Fruit fly (Drosophila melanogaster) whole organism, embryonic: Measurements from ENCODE around the gene CG1738.
A peak's percentile ranks its signal among the peaks of the same experiment; 100 is the strongest.

ENCODE experiments used
- ATbp ChIP-seq: fragments of 200-800 bp; sonication (Bioruptor generic); optimal IDR thresholded peaks from 2 replicates; lab custom pipeline; 2017; ENCODE audit warnings: missing biosample characterization, mild to moderate bottlenecking, missing genetic modification characterization, missing genetic modification reagents
- Ada2b ChIP-seq: fragments of 200-800 bp; sonication (Bioruptor generic); IDR thresholded peaks from 2 replicates; pipeline ENCODE4 v1.3.6; 2022; ENCODE audit warnings: missing biosample characterization, missing genetic modification characterization
- Atf-2 ChIP-seq: fragments of 200-800 bp; sonication (Bioruptor generic); optimal IDR thresholded peaks from 2 replicates; lab custom pipeline; 2016; ENCODE audit warnings: missing biosample characterization, missing genetic modification characterization
- Bgb ChIP-seq: fragments of 200-800 bp; sonication (Bioruptor generic); IDR thresholded peaks from 2 replicates; pipeline ENCODE4 v1.3.6; 2022; ENCODE audit warnings: missing biosample characterization, missing genetic modification characterization; ENCODE audit not compliant: partially characterized antibody
- Blimp-1 ChIP-seq: fragments of 200-800 bp; sonication (Bioruptor generic); optimal IDR thresholded peaks from 3 replicates; lab custom pipeline; 2018; ENCODE audit warnings: missing biosample characterization, missing genetic modification characterization, mild to moderate bottlenecking, moderate library complexity, missing genetic modification reagents
- CG1024 ChIP-seq: fragments of 200-800 bp; sonication (Bioruptor generic); IDR thresholded peaks from 2 replicates; pipeline ENCODE4 v1.3.6; 2022; ENCODE audit warnings: missing biosample characterization, missing genetic modification characterization
- CG12769 ChIP-seq: fragments of 200-800 bp; sonication (Bioruptor generic); optimal IDR thresholded peaks from 2 replicates; lab custom pipeline; 2019; ENCODE audit warnings: missing biosample characterization, mild to moderate bottlenecking, missing genetic modification characterization, moderate library complexity
- CG13296 ChIP-seq: fragments of 200-800 bp; sonication (Bioruptor generic); optimal IDR thresholded peaks from 3 replicates; lab custom pipeline; 2018; ENCODE audit warnings: missing biosample characterization, mild to moderate bottlenecking, missing genetic modification characterization
- CG17568 ChIP-seq: fragments of 200-800 bp; sonication (Bioruptor generic); optimal IDR thresholded peaks from 2 replicates; lab custom pipeline; 2018; ENCODE audit warnings: missing biosample characterization, mild to moderate bottlenecking, missing genetic modification characterization, moderate library complexity
- CG17802 ChIP-seq: fragments of 200-800 bp; sonication (Bioruptor generic); optimal IDR thresholded peaks from 2 replicates; lab custom pipeline; 2018; ENCODE audit warnings: missing biosample characterization, mild to moderate bottlenecking, missing genetic modification characterization, moderate library complexity
- CG18262 ChIP-seq: fragments of 200-800 bp; optimal IDR thresholded peaks from 3 replicates; lab custom pipeline; 2019; ENCODE audit warnings: missing biosample characterization, mild to moderate bottlenecking, missing genetic modification characterization, moderate library complexity
- CG30403 ChIP-seq: fragments of 200-800 bp; sonication (Bioruptor generic); optimal IDR thresholded peaks from 3 replicates; lab custom pipeline; 2016; ENCODE audit warnings: missing biosample characterization, missing genetic modification characterization
- CG31365 ChIP-seq: fragments of 200-800 bp; sonication (Bioruptor generic); optimal IDR thresholded peaks from 2 replicates; lab custom pipeline; 2018; ENCODE audit warnings: missing biosample characterization, mild to moderate bottlenecking, missing genetic modification characterization
- CG4404 ChIP-seq: fragments of 200-800 bp; sonication (Bioruptor generic); IDR thresholded peaks from 2 replicates; pipeline ENCODE4 v1.3.6; 2022; ENCODE audit warnings: missing biosample characterization, missing genetic modification characterization
- CG4424 ChIP-seq: fragments of 200-800 bp; sonication (Bioruptor generic); optimal IDR thresholded peaks from 3 replicates; lab custom pipeline; 2016; ENCODE audit warnings: missing biosample characterization, missing genetic modification characterization
- CG4820 ChIP-seq: fragments of 200-800 bp; sonication (Bioruptor generic); optimal IDR thresholded peaks from 3 replicates; lab custom pipeline; 2016; ENCODE audit warnings: missing biosample characterization, missing genetic modification characterization
- D19B ChIP-seq: fragments of 200-800 bp; sonication (Bioruptor generic); optimal IDR thresholded peaks from 2 replicates; lab custom pipeline; 2017; ENCODE audit warnings: missing biosample characterization, mild to moderate bottlenecking, missing genetic modification characterization
- Dad ChIP-seq: fragments of 200-800 bp; sonication (Bioruptor generic); optimal IDR thresholded peaks from 3 replicates; lab custom pipeline; 2016; ENCODE audit warnings: missing biosample characterization, missing genetic modification characterization
- Dfd ChIP-seq, 2 experiments: fragments of >200 bp; optimal IDR thresholded peaks; 2 replicates each; lab custom pipeline; 2017; ENCODE audit warnings: missing biosample characterization in 2 of 2, missing genetic modification characterization in 2 of 2
- Eip74EF ChIP-seq, 2 experiments: fragments of 200-800 bp in 1 of 2; fragments of >200 bp in 1 of 2; sonication (Bioruptor generic) in 1 of 2; optimal IDR thresholded peaks; 2 replicates each; lab custom pipeline; 2017 to 2019; ENCODE audit warnings: missing biosample characterization in 2 of 2, missing genetic modification characterization in 2 of 2, mild to moderate bottlenecking in 1 of 2, moderate library complexity in 1 of 2
- H2.0 ChIP-seq: fragments of 200-800 bp; sonication (Bioruptor generic); IDR thresholded peaks from 2 replicates; pipeline ENCODE4 v1.3.6; 2022; ENCODE audit warnings: missing biosample characterization, missing genetic modification characterization
- Hr51 ChIP-seq, 2 experiments: fragments of 200-800 bp; sonication (Bioruptor generic); optimal IDR thresholded peaks; 2 replicates in 1 of 2; 3 replicates in 1 of 2; lab custom pipeline; 2016 to 2018; ENCODE audit warnings: missing biosample characterization in 2 of 2, missing genetic modification characterization in 2 of 2, mild to moderate bottlenecking in 1 of 2, moderate library complexity in 1 of 2
- Hsf ChIP-seq: fragments of 200-800 bp; sonication (Bioruptor generic); optimal IDR thresholded peaks from 3 replicates; lab custom pipeline; 2016; ENCODE audit warnings: missing biosample characterization, missing genetic modification characterization
- Jarid2 ChIP-seq: fragments of 200-800 bp; sonication (Bioruptor generic); optimal IDR thresholded peaks from 3 replicates; lab custom pipeline; 2017; ENCODE audit warnings: mild to moderate bottlenecking, missing biosample characterization, missing genetic modification reagents, missing genetic modification characterization
- NK7.1 ChIP-seq: fragments of 200-800 bp; sonication (Bioruptor generic); optimal IDR thresholded peaks from 3 replicates; lab custom pipeline; 2016; ENCODE audit warnings: missing biosample characterization, missing genetic modification characterization
- Ravus ChIP-seq: fragments of 200-800 bp; sonication (Bioruptor generic); IDR thresholded peaks from 2 replicates; pipeline ENCODE4 v1.3.6; 2022; ENCODE audit warnings: missing biosample characterization, missing genetic modification characterization
- TFAM ChIP-seq: fragments of 200-800 bp; sonication (Bioruptor generic); optimal IDR thresholded peaks from 2 replicates; lab custom pipeline; 2017; ENCODE audit warnings: missing biosample characterization, missing genetic modification characterization, inconsistent platforms
- bcd ChIP-seq: fragments of 200-800 bp; sonication (Bioruptor generic); optimal IDR thresholded peaks from 2 replicates; lab custom pipeline; 2017; ENCODE audit warnings: missing biosample characterization, mild to moderate bottlenecking, missing genetic modification characterization
- br ChIP-seq: fragments of >200 bp; optimal IDR thresholded peaks from 2 replicates; lab custom pipeline; 2017
- btn ChIP-seq: fragments of 200-800 bp; sonication (Bioruptor generic); optimal IDR thresholded peaks from 2 replicates; lab custom pipeline; 2016; ENCODE audit warnings: missing biosample characterization, missing genetic modification characterization
- danr ChIP-seq: fragments of 200-800 bp; sonication (Bioruptor generic); IDR thresholded peaks from 2 replicates; pipeline ENCODE4 v1.3.6; 2022; ENCODE audit warnings: missing biosample characterization, missing genetic modification characterization
- dimm ChIP-seq: fragments of 200-800 bp; sonication (Bioruptor generic); IDR thresholded peaks from 2 replicates; pipeline ENCODE4 v1.3.6; 2022; ENCODE audit warnings: missing biosample characterization, missing genetic modification characterization
- en ChIP-seq: fragments of 200-800 bp; sonication (Bioruptor generic); optimal IDR thresholded peaks from 2 replicates; lab custom pipeline; 2016; ENCODE audit warnings: missing biosample characterization, missing genetic modification characterization
- esg ChIP-seq: fragments of 200-800 bp; sonication (Bioruptor generic); conservative IDR thresholded peaks from 2 replicates; pipeline ENCODE4 v1.3.6; 2022; ENCODE audit warnings: missing biosample characterization, missing genetic modification characterization
- fru ChIP-seq: fragments of >200 bp; optimal IDR thresholded peaks from 2 replicates; lab custom pipeline; 2017
- grau ChIP-seq: fragments of 200-800 bp; optimal IDR thresholded peaks from 3 replicates; lab custom pipeline; 2019; ENCODE audit warnings: missing biosample characterization, mild to moderate bottlenecking, missing genetic modification characterization, moderate library complexity
- gro ChIP-seq: fragments of 200-800 bp; sonication (Bioruptor generic); optimal IDR thresholded peaks from 2 replicates; lab custom pipeline; 2016; ENCODE audit warnings: missing biosample characterization, missing genetic modification characterization
- hbn ChIP-seq: fragments of 200-800 bp; sonication (Bioruptor generic); IDR thresholded peaks from 2 replicates; pipeline ENCODE4 v1.3.6; 2022; ENCODE audit warnings: missing biosample characterization, missing genetic modification characterization; ENCODE audit not compliant: partially characterized antibody
- hkb ChIP-seq, 2 experiments: fragments of 200-800 bp in 1 of 2; fragments of >200 bp in 1 of 2; sonication (Bioruptor generic) in 1 of 2; IDR thresholded peaks in 1 of 2; optimal IDR thresholded peaks in 1 of 2; 2 replicates each; pipeline versions ENCODE4 v1.3.6 to Lab custom; 2017 to 2022; ENCODE audit warnings: missing biosample characterization in 1 of 2, missing genetic modification characterization in 1 of 2
- lilli ChIP-seq: fragments of 200-800 bp; sonication (Bioruptor generic); optimal IDR thresholded peaks from 3 replicates; lab custom pipeline; 2016; ENCODE audit warnings: missing biosample characterization, missing genetic modification characterization
- p53 ChIP-seq: fragments of 200-800 bp; sonication (Bioruptor generic); optimal IDR thresholded peaks from 2 replicates; lab custom pipeline; 2016; ENCODE audit warnings: missing biosample characterization, missing genetic modification characterization
- pnt ChIP-seq: fragments of 200-800 bp; sonication (Bioruptor generic); optimal IDR thresholded peaks from 3 replicates; lab custom pipeline; 2016; ENCODE audit warnings: missing biosample characterization, missing genetic modification characterization
- prd ChIP-seq, 3 experiments: fragments of >200 bp in 2 of 3; fragments of 200-800 bp in 1 of 3; sonication (Bioruptor generic) in 1 of 3; optimal IDR thresholded peaks in 2 of 3; IDR thresholded peaks in 1 of 3; 2 replicates in 2 of 3; 3 replicates in 1 of 3; pipeline versions ENCODE4 v1.3.6 to Lab custom; 2017 to 2022; ENCODE audit warnings: missing biosample characterization in 1 of 3, missing genetic modification characterization in 1 of 3
- run ChIP-seq: fragments of 200-800 bp; sonication (Bioruptor generic); optimal IDR thresholded peaks from 3 replicates; lab custom pipeline; 2018; ENCODE audit warnings: missing biosample characterization, mild to moderate bottlenecking, missing genetic modification characterization
- sug ChIP-seq: fragments of 200-800 bp; optimal IDR thresholded peaks from 2 replicates; lab custom pipeline; 2019; ENCODE audit warnings: missing biosample characterization, mild to moderate bottlenecking, missing genetic modification characterization, moderate library complexity
- tin ChIP-seq: fragments of 200-800 bp; sonication (Bioruptor generic); optimal IDR thresholded peaks from 3 replicates; lab custom pipeline; 2016; ENCODE audit warnings: missing biosample characterization, missing genetic modification characterization
- tx ChIP-seq: fragments of 200-800 bp; sonication (Bioruptor generic); optimal IDR thresholded peaks from 2 replicates; lab custom pipeline; 2016; ENCODE audit warnings: missing biosample characterization, missing genetic modification characterization
- zfh1 ChIP-seq: fragments of 200-800 bp; sonication (Bioruptor generic); IDR thresholded peaks from 3 replicates; pipeline ENCODE4 v1.3.6; 2022; ENCODE audit warnings: missing biosample characterization, missing genetic modification characterization

Gene CG1738

DNA sequence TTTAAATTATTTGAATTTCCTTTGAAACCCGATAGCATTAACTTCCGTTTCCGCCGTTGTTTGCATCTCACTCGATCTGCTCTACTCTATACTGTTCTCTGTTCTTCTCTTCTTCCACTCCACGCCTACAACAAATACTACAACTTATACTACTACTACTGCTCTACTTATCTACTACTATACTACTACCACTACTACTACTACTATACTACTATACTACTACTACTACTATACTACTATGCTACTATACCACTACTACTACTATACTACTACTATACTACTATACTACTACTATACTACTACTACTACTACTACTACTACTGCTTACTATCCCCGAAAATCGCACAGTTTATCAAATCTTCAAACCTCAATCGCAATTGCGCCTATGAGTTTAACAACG, 33.7 kb downstream of the CG1738 start:
- TF ChIP-seq grau (no peak), zfh1 (no peak), Ravus (GFP tag; lab: Robert Waterston, UW) (no peak), Hsf (no peak), Dfd (GFP tag; optimal IDR thresholded peaks at IDR 0.05; lab: Kevin White, UChicago) (no peak), CG4820 (GFP tag; lab: Kevin White, UChicago) (no peak), Eip74EF (GFP tag; optimal IDR thresholded peaks at IDR 0.05; lab: Kevin White, UChicago) (no peak), Blimp-1 (GFP tag; lab: Kevin White, UChicago) (no peak), CG4424 (GFP tag; lab: Kevin White, UChicago) (peak; percentile 93)

DNA sequence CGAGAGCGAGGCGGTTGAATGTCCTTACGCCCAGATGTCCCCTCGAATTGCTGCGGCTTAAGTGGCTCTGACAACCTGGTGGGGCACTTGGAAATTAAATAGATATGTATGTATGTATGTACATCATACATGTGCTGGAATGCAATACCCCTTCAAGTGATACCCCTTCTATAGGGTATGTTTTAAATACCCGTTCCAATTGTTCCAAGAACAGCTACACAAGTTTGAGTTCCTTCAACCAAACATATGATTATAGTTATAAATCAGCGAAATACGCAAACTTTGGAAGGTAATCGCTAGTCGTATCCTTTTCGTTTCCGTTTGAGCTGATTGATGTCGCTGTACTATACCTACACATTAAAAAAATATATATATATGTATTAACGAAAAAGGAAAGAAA, 34.7 kb downstream of the CG1738 start:
- TF ChIP-seq CG12769 (tag; lab: Kevin White, UChicago), result peak; percentile 1
- TF ChIP-seq en (GFP tag; lab: Kevin White, UChicago), result no peak
- peak; percentile 65 for TF ChIP-seq D19B
- TF ChIP-seq Hr51 (GFP tag; optimal IDR thresholded peaks at IDR 0.05; lab: Kevin White, UChicago), result no peak
- TF ChIP-seq, all 482 proteins: peak for 2

DNA sequence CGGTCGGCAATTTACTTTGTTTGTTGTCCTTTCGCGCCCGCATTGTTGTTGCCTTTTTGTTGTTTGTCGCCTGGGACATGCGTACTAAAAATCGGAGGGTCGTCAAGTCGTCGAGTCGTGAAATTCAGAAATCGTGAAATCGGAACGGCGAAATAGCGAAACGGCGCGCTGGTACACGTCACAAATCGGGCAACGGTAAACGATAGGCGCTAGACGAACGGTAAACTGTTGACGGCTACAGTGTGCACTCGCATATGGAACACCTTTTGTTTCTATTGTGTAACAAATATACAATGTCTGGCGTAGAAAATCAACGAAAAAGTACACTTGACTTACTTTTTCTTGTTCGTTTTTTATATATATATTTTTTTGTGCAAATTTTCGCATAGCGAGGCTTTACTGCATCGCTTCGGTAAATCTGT, 35.2 kb downstream of the CG1738 start:
- TF ChIP-seq CG4404 (GFP tag; lab: Robert Waterston, UW), result peak; percentile 62
- TF ChIP-seq br, result no peak
- peak; percentile 63 for TF ChIP-seq CG30403 (GFP tag; lab: Kevin White, UChicago)
- TF ChIP-seq btn (GFP tag; lab: Kevin White, UChicago), result no peak
- TF ChIP-seq CG1024 (GFP tag; lab: Robert Waterston, UW), result peak; percentile 32; the same call in 1 of the 2 replicates
- peak; percentile 57 for TF ChIP-seq gro (GFP tag; lab: Kevin White, UChicago)
- peak; percentile 54 for TF ChIP-seq tin
- no peak for TF ChIP-seq hbn
- peak; percentile 2 for TF ChIP-seq NK7.1
- TF ChIP-seq Atf-2 (GFP tag; lab: Kevin White, UChicago), result peak; percentile 22
- TF ChIP-seq CG17802 (tag; lab: Kevin White, UChicago), result no peak
- TF ChIP-seq bcd, result peak; percentile 72
- TF ChIP-seq sug (tag; lab: Kevin White, UChicago), result peak; percentile 60
- TF ChIP-seq ATbp (GFP tag; lab: Kevin White, UChicago), result peak; percentile 53
- TF ChIP-seq Dad (GFP tag; lab: Kevin White, UChicago), result peak; percentile 17
- no peak for TF ChIP-seq fru (lab: Kevin White, UChicago)
- TF ChIP-seq CG13296 (GFP tag; lab: Kevin White, UChicago), result peak; percentile 76
- peak; percentile 49; the same call in 1 of the 2 replicates for TF ChIP-seq H2.0 (GFP tag; lab: Robert Waterston, UW)
- TF ChIP-seq lilli, result peak; percentile 86
- TF ChIP-seq hkb (optimal IDR thresholded peaks at IDR 0.05; lab: Kevin White, UChicago), result no peak
- peak; percentile 73 for TF ChIP-seq hkb (GFP tag; IDR thresholded peaks at IDR 0.05; lab: Robert Waterston, UW)
- no peak for TF ChIP-seq prd (optimal IDR thresholded peaks at IDR 0.05; lab: Kevin White, UChicago)
- TF ChIP-seq prd (GFP tag; IDR thresholded peaks at IDR 0.05; lab: Robert Waterston, UW), result peak; percentile 84
- TF ChIP-seq pnt (GFP tag; lab: Kevin White, UChicago), result peak; percentile 49
- TF ChIP-seq Bgb, result no peak
- peak; percentile 22 for TF ChIP-seq Jarid2
- TF ChIP-seq run (tag; lab: Kevin White, UChicago), result no peak
- peak; percentile 44 for TF ChIP-seq CG17568 (GFP tag; lab: Kevin White, UChicago)
- peak; percentile 7 for TF ChIP-seq tx (GFP tag; lab: Kevin White, UChicago)
- peak; percentile 68 for TF ChIP-seq danr (GFP tag; lab: Robert Waterston, UW)
- peak; percentile 62; the same call in 1 of the 2 replicates for TF ChIP-seq dimm
- no peak for TF ChIP-seq CG31365
- no peak for TF ChIP-seq TFAM (GFP tag; lab: Kevin White, UChicago)
- peak; percentile 57 for TF ChIP-seq esg (GFP tag; lab: Robert Waterston, UW)
- peak; percentile 27 for TF ChIP-seq CG18262 (tag; lab: Kevin White, UChicago)
- TF ChIP-seq p53 (GFP tag; lab: Kevin White, UChicago), result no peak
- peak; percentile 82 for TF ChIP-seq Ada2b (GFP tag; lab: Robert Waterston, UW)
